Fruit fly (Drosophila melanogaster) whole organism, embryonic: ENCODE results near the gene Hayan.

Source experiments
- Adf1 ChIP-seq: fragments of 200-800 bp; sonication (Bioruptor generic); IDR thresholded peaks from 2 replicates; pipeline ENCODE4 v1.3.6; 2022; ENCODE audit warnings: missing biosample characterization, missing genetic modification characterization
- Awh ChIP-seq: fragments of 200-800 bp; sonication (Bioruptor generic); IDR thresholded peaks from 2 replicates; pipeline ENCODE4, ENCODE4 v1.3.6; 2022; ENCODE audit warnings: missing biosample characterization, missing genetic modification characterization
- B-H1 ChIP-seq: fragments of 200-800 bp; sonication (Bioruptor generic); IDR thresholded peaks from 3 replicates; pipeline ENCODE4 v1.3.6; 2022; ENCODE audit warnings: missing biosample characterization, missing genetic modification characterization
- CG11696 ChIP-seq: fragments of 200-800 bp; sonication (Bioruptor generic); IDR thresholded peaks from 2 replicates; pipeline ENCODE4 v1.3.6; 2022; ENCODE audit warnings: missing biosample characterization, missing genetic modification characterization
- CG12236 ChIP-seq: fragments of 200-800 bp; sonication (Bioruptor generic); optimal IDR thresholded peaks from 2 replicates; lab custom pipeline; 2016; ENCODE audit warnings: missing biosample characterization, missing genetic modification characterization
- CG12659 ChIP-seq: fragments of 200-800 bp; sonication (Bioruptor generic); optimal IDR thresholded peaks from 3 replicates; lab custom pipeline; 2017; ENCODE audit warnings: mild to moderate bottlenecking, missing biosample characterization, missing genetic modification reagents, missing genetic modification characterization
- CG14050 ChIP-seq: fragments of 200-800 bp; sonication (Bioruptor generic); IDR thresholded peaks from 3 replicates; pipeline ENCODE4 v1.3.6; 2022; ENCODE audit warnings: missing biosample characterization, missing genetic modification characterization
- CG15269 ChIP-seq: fragments of 200-800 bp; sonication (Bioruptor generic); optimal IDR thresholded peaks from 2 replicates; lab custom pipeline; 2018; ENCODE audit warnings: missing biosample characterization, mild to moderate bottlenecking, missing genetic modification characterization, moderate library complexity
- CG17802 ChIP-seq: fragments of 200-800 bp; sonication (Bioruptor generic); optimal IDR thresholded peaks from 2 replicates; lab custom pipeline; 2018; ENCODE audit warnings: missing biosample characterization, mild to moderate bottlenecking, missing genetic modification characterization, moderate library complexity
- CG1832 ChIP-seq: fragments of 200-800 bp; sonication (Bioruptor generic); optimal IDR thresholded peaks from 2 replicates; lab custom pipeline; 2017; ENCODE audit warnings: missing biosample characterization, mild to moderate bottlenecking, missing genetic modification characterization, inconsistent platforms
- CG31388 ChIP-seq: fragments of 200-800 bp; sonication (Bioruptor generic); optimal IDR thresholded peaks from 2 replicates; lab custom pipeline; 2016; ENCODE audit warnings: missing biosample characterization, missing genetic modification characterization
- CG31441 ChIP-seq: fragments of 200-800 bp; sonication (Bioruptor generic); IDR thresholded peaks from 2 replicates; pipeline ENCODE4 v1.3.6; 2022; ENCODE audit warnings: missing biosample characterization, missing genetic modification characterization
- CG34376 ChIP-seq: fragments of 200-800 bp; sonication (Bioruptor generic); optimal IDR thresholded peaks from 2 replicates; lab custom pipeline; 2018; ENCODE audit warnings: missing biosample characterization, mild to moderate bottlenecking, missing genetic modification characterization
- CG4328 ChIP-seq: fragments of 200-800 bp; sonication (Bioruptor generic); optimal IDR thresholded peaks from 3 replicates; lab custom pipeline; 2017; ENCODE audit warnings: missing biosample characterization, missing genetic modification reagents, missing genetic modification characterization
- CG5953 ChIP-seq: fragments of 200-800 bp; sonication (Bioruptor generic); IDR thresholded peaks from 2 replicates; pipeline ENCODE4 v1.3.6; 2022; ENCODE audit warnings: missing biosample characterization, missing genetic modification characterization
- CG6272 ChIP-seq: fragments of 200-800 bp; sonication (Bioruptor generic); IDR thresholded peaks from 2 replicates; pipeline ENCODE4 v1.3.6; 2022; ENCODE audit warnings: missing biosample characterization, missing genetic modification characterization
- CG7556 ChIP-seq: fragments of 200-800 bp; sonication (Bioruptor generic); optimal IDR thresholded peaks from 2 replicates; lab custom pipeline; 2017; ENCODE audit warnings: missing biosample characterization, mild to moderate bottlenecking, missing genetic modification characterization
- CG9609 ChIP-seq: fragments of 200-800 bp; sonication (Bioruptor generic); optimal IDR thresholded peaks from 3 replicates; lab custom pipeline; 2016; ENCODE audit warnings: missing biosample characterization, missing genetic modification characterization
- CHES-1-like ChIP-seq: fragments of 200-800 bp; sonication (Bioruptor generic); optimal IDR thresholded peaks from 2 replicates; lab custom pipeline; 2016; ENCODE audit warnings: missing biosample characterization, missing genetic modification characterization
- Dbx ChIP-seq: fragments of 200-800 bp; sonication (Bioruptor generic); IDR thresholded peaks from 3 replicates; pipeline ENCODE4 v1.3.6; 2022; ENCODE audit warnings: missing biosample characterization, missing genetic modification characterization
- E2f2 ChIP-seq: fragments of 200-800 bp; sonication (Bioruptor generic); IDR thresholded peaks from 2 replicates; pipeline ENCODE4 v1.3.6; 2022; ENCODE audit warnings: missing biosample characterization, missing genetic modification characterization
- Gsc ChIP-seq: fragments of 200-800 bp; sonication (Bioruptor generic); IDR thresholded peaks from 2 replicates; pipeline ENCODE4 v1.3.6; 2022; ENCODE audit warnings: missing biosample characterization, missing genetic modification characterization
- Gug ChIP-seq: fragments of 200-800 bp; sonication (Bioruptor generic); IDR thresholded peaks from 4 replicates; pipeline ENCODE4 v1.3.6; 2022; ENCODE audit warnings: missing biosample characterization, missing genetic modification characterization
- Hmx ChIP-seq: fragments of 200-800 bp; sonication (Bioruptor generic); optimal IDR thresholded peaks from 2 replicates; lab custom pipeline; 2016; ENCODE audit warnings: missing biosample characterization, missing genetic modification characterization
- Jarid2 ChIP-seq: fragments of 200-800 bp; sonication (Bioruptor generic); optimal IDR thresholded peaks from 3 replicates; lab custom pipeline; 2017; ENCODE audit warnings: mild to moderate bottlenecking, missing biosample characterization, missing genetic modification reagents, missing genetic modification characterization
- MBD-R2 ChIP-seq: fragments of 200-800 bp; sonication (Bioruptor generic); IDR thresholded peaks from 2 replicates; pipeline ENCODE4 v1.3.6; 2022; ENCODE audit warnings: missing biosample characterization, missing genetic modification characterization
- Max ChIP-seq: fragments of 200-800 bp; sonication (Bioruptor generic); optimal IDR thresholded peaks from 2 replicates; lab custom pipeline; 2016; ENCODE audit warnings: missing biosample characterization, mild to moderate bottlenecking, missing genetic modification characterization
- Myb ChIP-seq: fragments of 200-800 bp; sonication (Bioruptor generic); optimal IDR thresholded peaks from 2 replicates; lab custom pipeline; 2016; ENCODE audit warnings: missing biosample characterization, missing genetic modification characterization
- Oli ChIP-seq: fragments of 200-800 bp; sonication (Bioruptor generic); optimal IDR thresholded peaks from 2 replicates; lab custom pipeline; 2018; ENCODE audit warnings: missing biosample characterization, mild to moderate bottlenecking, missing genetic modification characterization, moderate library complexity
- Ptx1 ChIP-seq: fragments of 200-800 bp; sonication (Bioruptor generic); IDR thresholded peaks from 2 replicates; pipeline ENCODE4 v1.3.6; 2022; ENCODE audit warnings: missing biosample characterization, missing genetic modification characterization
- Rx ChIP-seq: fragments of 200-800 bp; sonication (Bioruptor generic); IDR thresholded peaks from 2 replicates; pipeline ENCODE4 v1.3.6; 2022; ENCODE audit warnings: missing biosample characterization, missing genetic modification characterization
- Side ChIP-seq: fragments of 200-800 bp; sonication (Bioruptor generic); optimal IDR thresholded peaks from 2 replicates; lab custom pipeline; 2016; ENCODE audit warnings: missing biosample characterization, missing genetic modification characterization
- Stat92E ChIP-seq, 3 experiments: fragments of >200 bp in 2 of 3; fragments of 200-800 bp in 1 of 3; sonication (Bioruptor generic) in 1 of 3; optimal IDR thresholded peaks; 2 replicates each; lab custom pipeline; 2017 to 2019; ENCODE audit warnings: missing biosample characterization in 3 of 3, missing genetic modification characterization in 3 of 3, mild to moderate bottlenecking in 1 of 3, moderate library complexity in 1 of 3
- Taf1 ChIP-seq: fragments of 200-800 bp; sonication (Bioruptor generic); IDR thresholded peaks from 2 replicates; pipeline ENCODE4 v1.3.6; 2022; ENCODE audit warnings: missing biosample characterization, missing genetic modification characterization
- bowl ChIP-seq: fragments of 200-800 bp; sonication (Bioruptor generic); IDR thresholded peaks from 2 replicates; pipeline ENCODE4 v1.3.6; 2022; ENCODE audit warnings: missing biosample characterization, missing genetic modification characterization
- ci ChIP-seq: fragments of 200-800 bp; sonication (Bioruptor generic); IDR thresholded peaks from 3 replicates; pipeline ENCODE4 v1.3.6; 2022; ENCODE audit warnings: missing biosample characterization, missing genetic modification characterization
- crol ChIP-seq: fragments of 200-800 bp; sonication (Bioruptor generic); IDR thresholded peaks from 2 replicates; pipeline ENCODE4 v1.3.6; 2022; ENCODE audit warnings: missing biosample characterization, missing genetic modification characterization
- cwo ChIP-seq: fragments of 200-800 bp; sonication (Bioruptor generic); optimal IDR thresholded peaks from 3 replicates; lab custom pipeline; 2017; ENCODE audit warnings: missing biosample characterization, missing genetic modification characterization, mild to moderate bottlenecking, moderate library complexity, missing genetic modification reagents
- en ChIP-seq: fragments of 200-800 bp; sonication (Bioruptor generic); optimal IDR thresholded peaks from 2 replicates; lab custom pipeline; 2016; ENCODE audit warnings: missing biosample characterization, missing genetic modification characterization
- esg ChIP-seq: fragments of 200-800 bp; sonication (Bioruptor generic); conservative IDR thresholded peaks from 2 replicates; pipeline ENCODE4 v1.3.6; 2022; ENCODE audit warnings: missing biosample characterization, missing genetic modification characterization
- gro ChIP-seq: fragments of 200-800 bp; sonication (Bioruptor generic); optimal IDR thresholded peaks from 2 replicates; lab custom pipeline; 2016; ENCODE audit warnings: missing biosample characterization, missing genetic modification characterization
- lilli ChIP-seq: fragments of 200-800 bp; sonication (Bioruptor generic); optimal IDR thresholded peaks from 3 replicates; lab custom pipeline; 2016; ENCODE audit warnings: missing biosample characterization, missing genetic modification characterization
- pan ChIP-seq, 4 experiments: fragments of >200 bp in 3 of 4; fragments of 200-800 bp in 1 of 4; sonication (Bioruptor generic) in 1 of 4; optimal IDR thresholded peaks in 3 of 4; IDR thresholded peaks in 1 of 4; 2 replicates each; pipeline versions ENCODE4 v1.3.6 to Lab custom; 2017 to 2022; ENCODE audit warnings: missing biosample characterization in 2 of 4, missing genetic modification characterization in 2 of 4, mixed read lengths in 1 of 4
- pum ChIP-seq: fragments of 200-800 bp; sonication (Bioruptor generic); optimal IDR thresholded peaks from 2 replicates; lab custom pipeline; 2016; ENCODE audit warnings: missing biosample characterization, missing genetic modification characterization
- repo ChIP-seq: fragments of 200-800 bp; sonication (Bioruptor generic); optimal IDR thresholded peaks from 2 replicates; lab custom pipeline; 2016; ENCODE audit warnings: missing biosample characterization, missing genetic modification characterization
- sens-2 ChIP-seq: fragments of 200-800 bp; sonication (Bioruptor generic); IDR thresholded peaks from 2 replicates; pipeline ENCODE4 v1.3.6; 2022; ENCODE audit warnings: missing biosample characterization, missing genetic modification characterization
- shn ChIP-seq: fragments of 200-800 bp; sonication (Bioruptor generic); optimal IDR thresholded peaks from 3 replicates; lab custom pipeline; 2016; ENCODE audit warnings: missing biosample characterization, missing genetic modification characterization
- sna ChIP-seq: fragments of 200-800 bp; sonication (Bioruptor generic); IDR thresholded peaks from 2 replicates; pipeline ENCODE4 v1.3.6; 2022; ENCODE audit warnings: missing biosample characterization, missing genetic modification characterization; ENCODE audit not compliant: partially characterized antibody
- so ChIP-seq: fragments of 200-800 bp; sonication (Bioruptor generic); IDR thresholded peaks from 3 replicates; pipeline ENCODE4 v1.3.6; 2022; ENCODE audit warnings: missing biosample characterization, missing genetic modification characterization
- stc ChIP-seq: fragments of 200-800 bp; sonication (Bioruptor generic); IDR thresholded peaks from 2 replicates; pipeline ENCODE4 v1.3.6; 2022; ENCODE audit warnings: missing biosample characterization, missing genetic modification characterization
- trh ChIP-seq: fragments of 200-800 bp; sonication (Bioruptor generic); optimal IDR thresholded peaks from 2 replicates; lab custom pipeline; 2016; ENCODE audit warnings: missing biosample characterization, missing genetic modification characterization
- twi ChIP-seq: fragments of 200-800 bp; optimal IDR thresholded peaks from 2 replicates; lab custom pipeline; 2019; ENCODE audit warnings: missing biosample characterization, mild to moderate bottlenecking, missing genetic modification characterization, moderate library complexity

The Hayan gene

dm6 chrX:18512271-18512679, 28.7 kb upstream of the Hayan start, which contains the start of gene Ggt-1 (continued):
- TF ChIP-seq pan (optimal IDR thresholded peaks at IDR 0.05; lab: Kevin White, UChicago) = no peak
- TF ChIP-seq pan (GFP tag; optimal IDR thresholded peaks at IDR 0.05 in 1 of 2, IDR thresholded peaks at IDR 0.05 in 1 of 2) = no peak
- TF ChIP-seq repo (GFP tag; lab: Kevin White, UChicago) = no peak
- TF ChIP-seq Stat92E (GFP tag; optimal IDR thresholded peaks at IDR 0.05; lab: Kevin White, UChicago) = no peak
- TF ChIP-seq trh (GFP tag; lab: Kevin White, UChicago) = no peak
- no peak for TF ChIP-seq Max (GFP tag; lab: Kevin White, UChicago)
- peak; percentile 31; the same call in 1 of the 3 replicates for TF ChIP-seq Dbx (GFP tag; lab: Robert Waterston, UW)
- TF ChIP-seq pum (GFP tag; lab: Kevin White, UChicago) = no peak
- no peak for TF ChIP-seq CG11696
- no peak for TF ChIP-seq Hmx (GFP tag; lab: Kevin White, UChicago)
- no peak for TF ChIP-seq lilli
- TF ChIP-seq CG9609 (GFP tag; lab: Kevin White, UChicago) = no peak
- TF ChIP-seq CG5953 (GFP tag; lab: Robert Waterston, UW) = no peak
- TF ChIP-seq MBD-R2 = peak; percentile 23; the same call in 1 of the 2 replicates
- TF ChIP-seq Jarid2 (GFP tag; lab: Kevin White, UChicago) = peak; percentile 72
- TF ChIP-seq Awh = no peak
- peak; percentile 92 for TF ChIP-seq sna (GFP tag; lab: Robert Waterston, UW)
- TF ChIP-seq Taf1 (GFP tag; lab: Robert Waterston, UW) = no peak
- TF ChIP-seq E2f2 = peak; percentile 46; the same call in 1 of the 2 replicates
- TF ChIP-seq CG17802 (tag; lab: Kevin White, UChicago) = no peak
- TF ChIP-seq CG12236 = no peak
- no peak for TF ChIP-seq en (GFP tag; lab: Kevin White, UChicago)
- peak; percentile 22 for TF ChIP-seq cwo (GFP tag; lab: Kevin White, UChicago)
- TF ChIP-seq Ptx1 (GFP tag; lab: Robert Waterston, UW) = no peak
- TF ChIP-seq sens-2 (GFP tag; lab: Robert Waterston, UW) = no peak
- no peak for TF ChIP-seq CG31388 (GFP tag; lab: Kevin White, UChicago)
- TF ChIP-seq Adf1 (GFP tag; lab: Robert Waterston, UW) = peak; percentile 48; the same call in 1 of the 2 replicates
- TF ChIP-seq shn = no peak
- TF ChIP-seq esg (GFP tag; lab: Robert Waterston, UW) = no peak
- TF ChIP-seq ci (GFP tag; lab: Robert Waterston, UW) = no peak; the same call in 2 of the 3 replicates
- TF ChIP-seq Gsc (GFP tag; lab: Robert Waterston, UW) = no peak
- no peak for TF ChIP-seq CG15269
- TF ChIP-seq Side (GFP tag; lab: Kevin White, UChicago) = no peak
- peak; percentile 57 for TF ChIP-seq CG1832 (GFP tag; lab: Kevin White, UChicago)
- no peak for TF ChIP-seq stc (GFP tag; lab: Robert Waterston, UW)
- TF ChIP-seq bowl = no peak
- TF ChIP-seq Gug (GFP tag; lab: Robert Waterston, UW) = no peak
- TF ChIP-seq B-H1 = no peak
- TF ChIP-seq CG6272 (GFP tag; lab: Robert Waterston, UW) = no peak
- no peak for TF ChIP-seq gro (GFP tag; lab: Kevin White, UChicago)
- TF ChIP-seq CG31441 (GFP tag; lab: Robert Waterston, UW) = peak; percentile 23; the same call in 1 of the 2 replicates
- TF ChIP-seq Rx (GFP tag; lab: Robert Waterston, UW) = no peak
- TF ChIP-seq Myb (GFP tag; lab: Kevin White, UChicago) = peak; percentile 12
- TF ChIP-seq CG34376 = peak; percentile 35
- TF ChIP-seq crol (GFP tag; lab: Robert Waterston, UW) = no peak
- no peak for TF ChIP-seq CG4328 (GFP tag; lab: Kevin White, UChicago)
- TF ChIP-seq CG14050 (GFP tag; lab: Robert Waterston, UW) = no peak
- no peak for TF ChIP-seq CHES-1-like (GFP tag; lab: Kevin White, UChicago)
- TF ChIP-seq CG12659 (GFP tag; lab: Kevin White, UChicago) = peak; percentile 40
- TF ChIP-seq so (GFP tag; lab: Robert Waterston, UW) = peak; percentile 50; the same call in 1 of the 3 replicates
- no peak for TF ChIP-seq CG7556
- no peak for TF ChIP-seq twi (tag; lab: Kevin White, UChicago)
- TF ChIP-seq Oli (tag; lab: Kevin White, UChicago) = no peak
